Fruit fly (Drosophila melanogaster): ENCODE results near the gene Mur2B.
A peak's percentile ranks its signal among the peaks of the same experiment; 100 is the strongest.

Gene Mur2B

dm6 chrX:1660269-1660668 lies 8.3 kb downstream of the Mur2B start:
- no peak for TF ChIP-seq CG8478 (optimal IDR thresholded peaks at IDR 0.05)
- no peak for TF ChIP-seq psq (optimal IDR thresholded peaks at IDR 0.05)
- no peak for TF ChIP-seq Dll (optimal IDR thresholded peaks at IDR 0.05)

- TF ChIP-seq Dll (optimal IDR thresholded peaks at IDR 0.05) (no peak), pan (optimal IDR thresholded peaks at IDR 0.05) (no peak), EcR (GFP tag; optimal IDR thresholded peaks at IDR 0.05) (no peak), psq (optimal IDR thresholded peaks at IDR 0.05) (no peak), CG8478 (optimal IDR thresholded peaks at IDR 0.05) (no peak), usp (GFP tag; optimal IDR thresholded peaks at IDR 0.05) (no peak)
Observed at dm6 chrX:1647876-1648275, 20.7 kb downstream of the Mur2B start.

- no peak for TF ChIP-seq EcR (GFP tag; optimal IDR thresholded peaks at IDR 0.05)
- no peak for TF ChIP-seq usp (GFP tag; optimal IDR thresholded peaks at IDR 0.05)
- no peak for TF ChIP-seq pan (optimal IDR thresholded peaks at IDR 0.05)
Observed at dm6 chrX:1643640-1644039, 24.9 kb downstream of the Mur2B start.

dm6 chrX:1627588-1627987 lies 41.0 kb downstream of the Mur2B start:
- no peak for TF ChIP-seq CG8478 (optimal IDR thresholded peaks at IDR 0.05)
- no peak for TF ChIP-seq psq (optimal IDR thresholded peaks at IDR 0.05)
- TF ChIP-seq EcR (GFP tag; optimal IDR thresholded peaks at IDR 0.05), result no peak
- no peak for TF ChIP-seq pan (optimal IDR thresholded peaks at IDR 0.05)
- TF ChIP-seq usp (GFP tag; optimal IDR thresholded peaks at IDR 0.05), result no peak
- TF ChIP-seq Dll (optimal IDR thresholded peaks at IDR 0.05), result no peak

- TF ChIP-seq CG8478 (optimal IDR thresholded peaks at IDR 0.05) (no peak), Dll (optimal IDR thresholded peaks at IDR 0.05) (no peak), usp (GFP tag; optimal IDR thresholded peaks at IDR 0.05) (no peak)
Observed at dm6 chrX:1625142-1625541, 43.4 kb downstream of the Mur2B start.

dm6 chrX:1623655-1624054 lies 44.9 kb downstream of the Mur2B start:
- no peak for TF ChIP-seq EcR (GFP tag; optimal IDR thresholded peaks at IDR 0.05)
- no peak for TF ChIP-seq psq (optimal IDR thresholded peaks at IDR 0.05)
- TF ChIP-seq Dll (optimal IDR thresholded peaks at IDR 0.05), result no peak
- TF ChIP-seq usp (GFP tag; optimal IDR thresholded peaks at IDR 0.05), result no peak
- TF ChIP-seq CG8478 (optimal IDR thresholded peaks at IDR 0.05), result no peak
- no peak for TF ChIP-seq pan (optimal IDR thresholded peaks at IDR 0.05)

dm6 chrX:1623163-1623562 lies 45.4 kb downstream of the Mur2B start:
- TF ChIP-seq EcR (GFP tag; optimal IDR thresholded peaks at IDR 0.05), result peak in 1 of 2 experiments; percentile 1
- no peak for TF ChIP-seq CG8478 (optimal IDR thresholded peaks at IDR 0.05)

- TF ChIP-seq Dll (optimal IDR thresholded peaks at IDR 0.05), result no peak
- TF ChIP-seq pan (optimal IDR thresholded peaks at IDR 0.05), result no peak
- no peak for TF ChIP-seq usp (GFP tag; optimal IDR thresholded peaks at IDR 0.05)
- TF ChIP-seq EcR (GFP tag; optimal IDR thresholded peaks at IDR 0.05), result no peak
- no peak for TF ChIP-seq psq (optimal IDR thresholded peaks at IDR 0.05)
- TF ChIP-seq CG8478 (optimal IDR thresholded peaks at IDR 0.05), result no peak
Observed at dm6 chrX:1621399-1621798, 47.2 kb downstream of the Mur2B start.

dm6 chrX:1619699-1620309 lies 48.8 kb downstream of the Mur2B start:
- TF ChIP-seq Dll (optimal IDR thresholded peaks at IDR 0.05) (no peak), EcR (GFP tag; optimal IDR thresholded peaks at IDR 0.05) (no peak), usp (GFP tag; optimal IDR thresholded peaks at IDR 0.05) (no peak), CG8478 (optimal IDR thresholded peaks at IDR 0.05) (no peak), psq (optimal IDR thresholded peaks at IDR 0.05) (no peak), pan (optimal IDR thresholded peaks at IDR 0.05) (no peak)

dm6 chrX:1618727-1619581 lies 49.6 kb downstream of the Mur2B start:
- no peak for TF ChIP-seq psq (optimal IDR thresholded peaks at IDR 0.05)
- peak in 1 of 2 experiments; percentile 77 for TF ChIP-seq EcR (GFP tag; optimal IDR thresholded peaks at IDR 0.05)

- TF ChIP-seq pan (optimal IDR thresholded peaks at IDR 0.05) (no peak), EcR (GFP tag; optimal IDR thresholded peaks at IDR 0.05) (peak; percentile 61 to 90), Dll (optimal IDR thresholded peaks at IDR 0.05) (peak; percentile 48), psq (optimal IDR thresholded peaks at IDR 0.05) (no peak), usp (GFP tag; optimal IDR thresholded peaks at IDR 0.05) (no peak)
Observed at dm6 chrX:1617673-1618608, 50.6 kb downstream of the Mur2B start.

dm6 chrX:1616896-1617401 lies 51.6 kb downstream of the Mur2B start:
- TF ChIP-seq EcR (GFP tag; optimal IDR thresholded peaks at IDR 0.05) (peak; percentile 72 to 81), usp (GFP tag; optimal IDR thresholded peaks at IDR 0.05) (no peak), psq (optimal IDR thresholded peaks at IDR 0.05) (no peak), Dll (optimal IDR thresholded peaks at IDR 0.05) (peak; percentile 33)
